Fruit fly (Drosophila melanogaster): ENCODE data around the gene Nhe1.

Nhe1 gene

DNA sequence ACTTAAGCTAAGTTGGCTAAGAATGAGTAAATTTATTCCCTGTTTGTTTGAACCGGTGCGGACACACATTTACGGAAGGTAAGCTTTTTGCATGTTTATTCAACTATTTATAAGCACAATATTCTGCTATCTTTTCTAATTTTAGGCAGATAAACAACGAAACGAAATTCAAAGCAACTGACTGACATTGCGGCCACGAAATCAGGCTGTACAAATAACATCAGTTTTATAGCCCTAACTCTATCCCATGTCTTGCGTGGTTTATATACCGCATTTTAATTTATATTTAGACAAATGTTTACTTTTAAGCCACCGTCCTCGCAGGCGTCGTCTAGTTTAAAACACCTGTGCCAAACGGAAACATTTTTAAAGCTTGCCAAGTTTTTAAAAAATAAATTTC lies 21.4 kb downstream of the Nhe1 start (continued):
- no peak for TF ChIP-seq prd (optimal IDR thresholded peaks at IDR 0.05)
- TF ChIP-seq prd (GFP tag; IDR thresholded peaks at IDR 0.05) = no peak
- TF ChIP-seq CG14710 (tag; optimal IDR thresholded peaks at IDR 0.05) = no peak
- TF ChIP-seq Lim3 (GFP tag; IDR thresholded peaks at IDR 0.05) = no peak
- no peak for TF ChIP-seq hb (GFP tag; IDR thresholded peaks at IDR 0.05; ENCODE audit: partially characterized antibody)
- TF ChIP-seq CG6813 (GFP tag; optimal IDR thresholded peaks at IDR 0.05) = peak; percentile 27
- no peak for TF ChIP-seq Dref (GFP tag; IDR thresholded peaks at IDR 0.05)
- TF ChIP-seq odd (GFP tag; optimal IDR thresholded peaks at IDR 0.05) = peak; percentile 35
- no peak for TF ChIP-seq CG8281 (tag; optimal IDR thresholded peaks at IDR 0.05)
- TF ChIP-seq BtbVII (GFP tag; optimal IDR thresholded peaks at IDR 0.05) = peak; percentile 75
- no peak for TF ChIP-seq MBD-R2 (GFP tag; IDR thresholded peaks at IDR 0.05)
- TF ChIP-seq CG14667 (GFP tag; IDR thresholded peaks at IDR 0.05) = no peak
- no peak for TF ChIP-seq CG1233 (GFP tag; optimal IDR thresholded peaks at IDR 0.05)
- TF ChIP-seq Hmr (GFP tag; optimal IDR thresholded peaks at IDR 0.05) = peak; percentile 64
- no peak for TF ChIP-seq HHEX (GFP tag; optimal IDR thresholded peaks at IDR 0.05)
- TF ChIP-seq esg (GFP tag; conservative IDR thresholded peaks at IDR 0.05) = no peak
- TF ChIP-seq CG10147 (GFP tag; optimal IDR thresholded peaks at IDR 0.05) = peak; percentile 3
- TF ChIP-seq crol (GFP tag; IDR thresholded peaks at IDR 0.05) = no peak
- no peak for TF ChIP-seq ind (GFP tag; optimal IDR thresholded peaks at IDR 0.05)
- no peak for TF ChIP-seq Spps (tag; optimal IDR thresholded peaks at IDR 0.05)
- no peak for TF ChIP-seq CG11695 (GFP tag; IDR thresholded peaks at IDR 0.05)
- no peak for TF ChIP-seq CG43689 (GFP tag; IDR thresholded peaks at IDR 0.05)
- TF ChIP-seq Lpt (GFP tag; optimal IDR thresholded peaks at IDR 0.05) = no peak
- TF ChIP-seq Six4 (GFP tag; optimal IDR thresholded peaks at IDR 0.05) = no peak
- TF ChIP-seq Gug (GFP tag; IDR thresholded peaks at IDR 0.05) = no peak
- peak; percentile 38 for TF ChIP-seq exex (tag; optimal IDR thresholded peaks at IDR 0.05)
- TF ChIP-seq dimm (GFP tag; IDR thresholded peaks at IDR 0.05) = no peak
- TF ChIP-seq Chrac-16 (GFP tag; optimal IDR thresholded peaks at IDR 0.05) = no peak
- TF ChIP-seq luna (GFP tag; optimal IDR thresholded peaks at IDR 0.05) = no peak
- no peak for TF ChIP-seq CG32772 (GFP tag; IDR thresholded peaks at IDR 0.05)
- TF ChIP-seq CG14860 (GFP tag; IDR thresholded peaks at IDR 0.05; ENCODE audit: partially characterized antibody) = no peak
- TF ChIP-seq CG17186 (GFP tag; optimal IDR thresholded peaks at IDR 0.05) = no peak
- TF ChIP-seq amos (GFP tag; IDR thresholded peaks at IDR 0.05; ENCODE audit: partially characterized antibody) = no peak
- TF ChIP-seq Ets97D (GFP tag; optimal IDR thresholded peaks at IDR 0.05) = no peak
- no peak for TF ChIP-seq CG7786 (GFP tag; optimal IDR thresholded peaks at IDR 0.05)
- TF ChIP-seq pho (GFP tag; optimal IDR thresholded peaks at IDR 0.05) = no peak
- peak; percentile 44 for TF ChIP-seq PHDP (tag; optimal IDR thresholded peaks at IDR 0.05)
- no peak for TF ChIP-seq nau (GFP tag; optimal IDR thresholded peaks at IDR 0.05)
- no peak for TF ChIP-seq insv (GFP tag; optimal IDR thresholded peaks at IDR 0.05)
- TF ChIP-seq so (GFP tag; IDR thresholded peaks at IDR 0.05) = no peak
- no peak for TF ChIP-seq CG32532 (GFP tag; IDR thresholded peaks at IDR 0.05)
- peak; percentile 8 for TF ChIP-seq cwo (GFP tag; optimal IDR thresholded peaks at IDR 0.05)
- TF ChIP-seq gce (GFP tag; IDR thresholded peaks at IDR 0.05) = no peak
- TF ChIP-seq ttk (GFP tag; IDR thresholded peaks at IDR 0.05) = no peak
- TF ChIP-seq CG12769 (tag; optimal IDR thresholded peaks at IDR 0.05) = peak; percentile 47
- TF ChIP-seq unc-4 (GFP tag; IDR thresholded peaks at IDR 0.05; ENCODE audit: partially characterized antibody) = no peak
- TF ChIP-seq HmgZ (tag; optimal IDR thresholded peaks at IDR 0.05) = no peak
- no peak for TF ChIP-seq da (GFP tag; optimal IDR thresholded peaks at IDR 0.05)
- no peak for TF ChIP-seq CG33557 (GFP tag; optimal IDR thresholded peaks at IDR 0.05)
- TF ChIP-seq CG7357 (GFP tag; IDR thresholded peaks at IDR 0.05) = no peak
- TF ChIP-seq CG8089 (GFP tag; optimal IDR thresholded peaks at IDR 0.05) = no peak
- peak; percentile 58 for TF ChIP-seq CG3281 (GFP tag; optimal IDR thresholded peaks at IDR 0.05)

Data from whole organism, embryonic.